Worm (Caenorhabditis elegans): ENCODE results near the gene clip-1.

DNA sequence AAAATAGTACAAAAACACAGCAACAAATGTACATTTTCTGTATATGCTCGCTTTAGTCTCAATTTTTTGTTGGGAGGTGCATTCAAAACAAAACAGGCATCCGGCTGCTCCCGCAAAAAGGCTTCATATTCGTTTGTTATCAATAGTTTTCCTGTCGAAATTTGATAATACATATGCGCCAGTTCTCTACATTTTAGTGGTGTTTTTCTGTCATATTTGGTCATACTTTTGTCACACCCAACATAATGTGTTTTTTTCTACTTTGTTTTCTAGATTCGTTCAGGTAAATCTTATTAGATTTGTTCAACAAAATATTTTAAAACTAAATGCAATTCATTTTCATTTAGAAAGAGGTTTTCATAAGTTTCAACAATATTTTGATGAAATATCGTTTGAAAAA lies 10.4 kb downstream of the clip-1 start:
- TF ChIP-seq snpc-4 (tag; optimal IDR thresholded peaks at IDR 0.05) (no peak), elt-1 (tag; optimal IDR thresholded peaks at IDR 0.05; ENCODE audit: borderline replicate concordance, insufficient read depth) (no peak), unc-39 (tag; optimal IDR thresholded peaks at IDR 0.05) (no peak), pha-4 (tag; optimal IDR thresholded peaks at IDR 0.05) (no peak), nhr-28 (tag; optimal IDR thresholded peaks at IDR 0.05) (no peak), mep-1 (tag; optimal IDR thresholded peaks at IDR 0.05) (no peak), lin-13 (tag; optimal IDR thresholded peaks at IDR 0.05) (no peak), unc-120 (tag; optimal IDR thresholded peaks at IDR 0.05; ENCODE audit: poor library complexity, severe bottlenecking) (no peak), lsy-2 (tag; optimal IDR thresholded peaks at IDR 0.05) (no peak)
